Fruit fly (Drosophila melanogaster) whole organism, embryonic: Measurements from ENCODE around the gene Lsm12a.

ENCODE experiments used
- Sry-β ChIP-seq: fragments of 200-800 bp; sonication (Bioruptor generic); optimal IDR thresholded peaks from 2 replicates; lab custom pipeline; 2018; ENCODE audit warnings: missing biosample characterization, mild to moderate bottlenecking, missing genetic modification characterization, moderate library complexity
- Tbp ChIP-seq: fragments of >200 bp; optimal IDR thresholded peaks from 2 replicates; lab custom pipeline; 2018; ENCODE audit warnings: missing biosample characterization, missing genetic modification characterization
- grau ChIP-seq: fragments of 200-800 bp; optimal IDR thresholded peaks from 3 replicates; lab custom pipeline; 2019; ENCODE audit warnings: missing biosample characterization, mild to moderate bottlenecking, missing genetic modification characterization, moderate library complexity
- gt ChIP-seq: fragments of 200-800 bp; sonication (Bioruptor generic); IDR thresholded peaks from 2 replicates; pipeline ENCODE4 v1.3.6; 2022; ENCODE audit warnings: missing biosample characterization, missing genetic modification characterization
- shn ChIP-seq: fragments of 200-800 bp; sonication (Bioruptor generic); optimal IDR thresholded peaks from 3 replicates; lab custom pipeline; 2016; ENCODE audit warnings: missing biosample characterization, missing genetic modification characterization

DNA sequence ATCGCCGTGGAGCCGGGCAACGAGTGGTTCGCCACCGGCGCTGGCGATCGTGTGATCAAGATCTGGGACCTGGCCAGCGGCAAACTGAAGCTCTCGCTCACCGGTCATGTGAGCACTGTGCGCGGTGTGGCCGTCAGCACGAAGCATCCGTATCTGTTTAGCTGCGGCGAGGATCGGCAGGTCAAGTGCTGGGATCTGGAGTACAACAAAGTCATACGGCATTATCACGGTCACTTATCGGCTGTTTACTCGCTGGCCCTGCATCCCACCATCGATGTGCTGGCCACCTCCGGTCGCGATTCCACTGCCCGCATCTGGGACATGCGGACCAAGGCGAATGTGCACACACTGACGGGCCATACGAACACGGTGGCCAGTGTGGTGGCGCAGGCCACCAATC, 3.3 kb downstream of the Lsm12a start:
- no peak for TF ChIP-seq grau
- TF ChIP-seq gt (GFP tag; lab: Robert Waterston, UW), result no peak
- TF ChIP-seq shn (GFP tag; lab: Kevin White, UChicago), result no peak
- no peak for TF ChIP-seq Sry-β
- TF ChIP-seq Tbp (GFP tag; lab: Kevin White, UChicago), result no peak
